Fruit fly (Drosophila melanogaster) whole organism, embryonic: ENCODE data around the gene schlank.

Experiments used
- Atf-2 ChIP-seq: fragments of 200-800 bp; sonication (Bioruptor generic); optimal IDR thresholded peaks from 2 replicates; lab custom pipeline; 2016; ENCODE audit warnings: missing biosample characterization, missing genetic modification characterization
- Atf6 ChIP-seq: fragments of 200-800 bp; sonication (Bioruptor generic); IDR thresholded peaks from 2 replicates; pipeline ENCODE4 v1.3.6; 2022; ENCODE audit warnings: missing biosample characterization, missing genetic modification characterization
- Bteb2 ChIP-seq: fragments of 200-800 bp; sonication (Bioruptor generic); optimal IDR thresholded peaks from 2 replicates; lab custom pipeline; 2016; ENCODE audit warnings: missing biosample characterization, missing genetic modification characterization
- CG1024 ChIP-seq: fragments of 200-800 bp; sonication (Bioruptor generic); IDR thresholded peaks from 2 replicates; pipeline ENCODE4 v1.3.6; 2022; ENCODE audit warnings: missing biosample characterization, missing genetic modification characterization
- CG10267 ChIP-seq: fragments of 200-800 bp; sonication (Bioruptor generic); optimal IDR thresholded peaks from 2 replicates; lab custom pipeline; 2018; ENCODE audit warnings: missing biosample characterization, mild to moderate bottlenecking, missing genetic modification characterization, moderate library complexity
- CG10543 ChIP-seq: fragments of 200-800 bp; sonication (Bioruptor generic); optimal IDR thresholded peaks from 3 replicates; lab custom pipeline; 2017; ENCODE audit warnings: missing biosample characterization, mild to moderate bottlenecking, missing genetic modification characterization, moderate library complexity
- CG11398 ChIP-seq: fragments of 200-800 bp; sonication (Bioruptor generic); optimal IDR thresholded peaks from 2 replicates; lab custom pipeline; 2016; ENCODE audit warnings: missing biosample characterization, missing genetic modification characterization
- CG11456 ChIP-seq: fragments of 200-800 bp; sonication (Bioruptor generic); IDR thresholded peaks from 3 replicates; pipeline ENCODE4 v1.3.6; 2022; ENCODE audit warnings: missing biosample characterization, missing genetic modification characterization
- CG12391 ChIP-seq: fragments of 200-800 bp; sonication (Bioruptor generic); optimal IDR thresholded peaks from 3 replicates; lab custom pipeline; 2018; ENCODE audit warnings: missing biosample characterization, mild to moderate bottlenecking, missing genetic modification characterization, moderate library complexity
- CG13894 ChIP-seq: fragments of 200-800 bp; sonication (Bioruptor generic); optimal IDR thresholded peaks from 3 replicates; lab custom pipeline; 2018; ENCODE audit warnings: missing biosample characterization, mild to moderate bottlenecking, missing genetic modification characterization, moderate library complexity
- CG15514 ChIP-seq: fragments of 200-800 bp; sonication (Bioruptor generic); optimal IDR thresholded peaks from 3 replicates; lab custom pipeline; 2017; ENCODE audit warnings: missing biosample characterization, missing genetic modification characterization, mild to moderate bottlenecking, moderate library complexity, missing genetic modification reagents
- CG17186 ChIP-seq: fragments of 200-800 bp; sonication (Bioruptor generic); optimal IDR thresholded peaks from 3 replicates; lab custom pipeline; 2017; ENCODE audit warnings: missing biosample characterization, missing genetic modification reagents, missing genetic modification characterization
- CG17385 ChIP-seq: fragments of 200-800 bp; sonication (Bioruptor generic); optimal IDR thresholded peaks from 3 replicates; lab custom pipeline; 2018; ENCODE audit warnings: missing biosample characterization, mild to moderate bottlenecking, missing genetic modification characterization
- CG18262 ChIP-seq: fragments of 200-800 bp; optimal IDR thresholded peaks from 3 replicates; lab custom pipeline; 2019; ENCODE audit warnings: missing biosample characterization, mild to moderate bottlenecking, missing genetic modification characterization, moderate library complexity
- CG2202 ChIP-seq: fragments of 200-800 bp; sonication (Bioruptor generic); optimal IDR thresholded peaks from 2 replicates; lab custom pipeline; 2018; ENCODE audit warnings: missing biosample characterization, mild to moderate bottlenecking, missing genetic modification characterization
- CG34224 ChIP-seq: fragments of 200-800 bp; sonication (Bioruptor generic); IDR thresholded peaks from 3 replicates; pipeline ENCODE4 v1.3.6; 2022; ENCODE audit warnings: missing biosample characterization, missing genetic modification characterization; ENCODE audit not compliant: partially characterized antibody
- CG42726 ChIP-seq: fragments of 200-800 bp; sonication (Bioruptor generic); IDR thresholded peaks from 2 replicates; pipeline ENCODE4 v1.3.6; 2022; ENCODE audit warnings: missing biosample characterization, missing genetic modification characterization; ENCODE audit not compliant: partially characterized antibody
- CG6854 ChIP-seq: fragments of 200-800 bp; sonication (Bioruptor generic); optimal IDR thresholded peaks from 3 replicates; lab custom pipeline; 2017; ENCODE audit warnings: missing biosample characterization, mild to moderate bottlenecking, missing genetic modification characterization
- CG7987 ChIP-seq: fragments of 200-800 bp; sonication (Bioruptor generic); optimal IDR thresholded peaks from 2 replicates; lab custom pipeline; 2018; ENCODE audit warnings: missing biosample characterization, mild to moderate bottlenecking, missing genetic modification characterization, moderate library complexity
- CG9437 ChIP-seq: fragments of 200-800 bp; sonication (Bioruptor generic); optimal IDR thresholded peaks from 2 replicates; lab custom pipeline; 2018; ENCODE audit warnings: missing biosample characterization, mild to moderate bottlenecking, missing genetic modification characterization
- CG9797 ChIP-seq: fragments of 200-800 bp; sonication (Bioruptor generic); optimal IDR thresholded peaks from 3 replicates; lab custom pipeline; 2018; ENCODE audit warnings: missing biosample characterization, mild to moderate bottlenecking, missing genetic modification characterization
- Deaf1 ChIP-seq: fragments of 200-800 bp; optimal IDR thresholded peaks from 3 replicates; lab custom pipeline; 2019; ENCODE audit warnings: missing biosample characterization, mild to moderate bottlenecking, missing genetic modification characterization, moderate library complexity
- HLH3B ChIP-seq: fragments of 200-800 bp; sonication (Bioruptor generic); IDR thresholded peaks from 2 replicates; pipeline ENCODE4 v1.3.6; 2022; ENCODE audit warnings: missing biosample characterization, missing genetic modification characterization
- Jarid2 ChIP-seq: fragments of 200-800 bp; sonication (Bioruptor generic); optimal IDR thresholded peaks from 3 replicates; lab custom pipeline; 2017; ENCODE audit warnings: mild to moderate bottlenecking, missing biosample characterization, missing genetic modification reagents, missing genetic modification characterization
- MTF-1 ChIP-seq: fragments of 200-800 bp; sonication (Bioruptor generic); optimal IDR thresholded peaks from 2 replicates; lab custom pipeline; 2018; ENCODE audit warnings: missing biosample characterization, mild to moderate bottlenecking, missing genetic modification characterization, borderline replicate concordance
- Myb ChIP-seq: fragments of 200-800 bp; sonication (Bioruptor generic); optimal IDR thresholded peaks from 2 replicates; lab custom pipeline; 2016; ENCODE audit warnings: missing biosample characterization, missing genetic modification characterization
- bbx ChIP-seq: fragments of 200-800 bp; sonication (Bioruptor generic); IDR thresholded peaks from 2 replicates; pipeline ENCODE4 v1.3.6; 2022; ENCODE audit warnings: missing biosample characterization, missing genetic modification characterization; ENCODE audit not compliant: partially characterized antibody
- bigmax ChIP-seq: fragments of 200-800 bp; sonication (Bioruptor generic); optimal IDR thresholded peaks from 2 replicates; lab custom pipeline; 2018; ENCODE audit warnings: missing biosample characterization, mild to moderate bottlenecking, missing genetic modification characterization
- chinmo ChIP-seq: fragments of 200-800 bp; sonication (Bioruptor generic); IDR thresholded peaks from 4 replicates; pipeline ENCODE4 v1.3.6; 2022; ENCODE audit warnings: missing biosample characterization, missing genetic modification characterization; ENCODE audit not compliant: partially characterized antibody
- chn ChIP-seq: fragments of 200-800 bp; sonication (Bioruptor generic); optimal IDR thresholded peaks from 2 replicates; lab custom pipeline; 2016; ENCODE audit warnings: missing biosample characterization, missing genetic modification characterization
- gcm ChIP-seq: fragments of 200-800 bp; sonication (Bioruptor generic); optimal IDR thresholded peaks from 2 replicates; lab custom pipeline; 2019; ENCODE audit warnings: missing biosample characterization, mild to moderate bottlenecking, missing genetic modification characterization, moderate library complexity
- gsb-n ChIP-seq: fragments of 200-800 bp; sonication (Bioruptor generic); optimal IDR thresholded peaks from 3 replicates; lab custom pipeline; 2018; ENCODE audit warnings: missing biosample characterization, mild to moderate bottlenecking, missing genetic modification characterization
- hth ChIP-seq: fragments of >200 bp; optimal IDR thresholded peaks from 2 replicates; lab custom pipeline; 2017; ENCODE audit warnings: inconsistent platforms
- insv ChIP-seq, 2 experiments: fragments of 200-800 bp; sonication (Bioruptor generic); optimal IDR thresholded peaks; 3 replicates each; lab custom pipeline; 2016 to 2018; ENCODE audit warnings: missing biosample characterization in 2 of 2, missing genetic modification characterization in 2 of 2
- kay ChIP-seq: fragments of 200-800 bp; sonication (Bioruptor generic); optimal IDR thresholded peaks from 2 replicates; lab custom pipeline; 2016; ENCODE audit warnings: missing biosample characterization, missing genetic modification characterization
- lilli ChIP-seq: fragments of 200-800 bp; sonication (Bioruptor generic); optimal IDR thresholded peaks from 3 replicates; lab custom pipeline; 2016; ENCODE audit warnings: missing biosample characterization, missing genetic modification characterization
- maf-S ChIP-seq: fragments of 200-800 bp; sonication (Bioruptor generic); optimal IDR thresholded peaks from 2 replicates; lab custom pipeline; 2016; ENCODE audit warnings: missing biosample characterization, missing genetic modification characterization
- mld ChIP-seq: fragments of 200-800 bp; sonication (Bioruptor generic); IDR thresholded peaks from 3 replicates; pipeline ENCODE4 v1.3.6; 2022; ENCODE audit warnings: missing biosample characterization, missing genetic modification characterization; ENCODE audit not compliant: partially characterized antibody
- nerfin-2 ChIP-seq: fragments of 200-800 bp; sonication (Bioruptor generic); IDR thresholded peaks from 2 replicates; pipeline ENCODE4 v1.3.6; 2022; ENCODE audit warnings: missing biosample characterization, missing genetic modification characterization; ENCODE audit not compliant: partially characterized antibody
- phol ChIP-seq: fragments of 200-800 bp; sonication (Bioruptor generic); optimal IDR thresholded peaks from 3 replicates; lab custom pipeline; 2018; ENCODE audit warnings: missing biosample characterization, mild to moderate bottlenecking, missing genetic modification characterization, moderate library complexity
- sens-2 ChIP-seq: fragments of 200-800 bp; sonication (Bioruptor generic); IDR thresholded peaks from 2 replicates; pipeline ENCODE4 v1.3.6; 2022; ENCODE audit warnings: missing biosample characterization, missing genetic modification characterization
- tna ChIP-seq: fragments of 200-800 bp; sonication (Bioruptor generic); IDR thresholded peaks from 2 replicates; pipeline ENCODE4 v1.3.6; 2022; ENCODE audit warnings: missing biosample characterization, missing genetic modification characterization; ENCODE audit not compliant: partially characterized antibody
- trem ChIP-seq: fragments of 200-800 bp; optimal IDR thresholded peaks from 3 replicates; lab custom pipeline; 2019; ENCODE audit warnings: missing biosample characterization, mild to moderate bottlenecking, missing genetic modification characterization, moderate library complexity
- tup ChIP-seq: fragments of 200-800 bp; sonication (Bioruptor generic); optimal IDR thresholded peaks from 2 replicates; lab custom pipeline; 2016; ENCODE audit warnings: missing biosample characterization, mild to moderate bottlenecking, missing genetic modification characterization, moderate library complexity
- twi ChIP-seq: fragments of 200-800 bp; optimal IDR thresholded peaks from 2 replicates; lab custom pipeline; 2019; ENCODE audit warnings: missing biosample characterization, mild to moderate bottlenecking, missing genetic modification characterization, moderate library complexity
- vfl ChIP-seq: fragments of 200-800 bp; sonication (Bioruptor generic); optimal IDR thresholded peaks from 2 replicates; lab custom pipeline; 2016; ENCODE audit warnings: missing biosample characterization, missing genetic modification characterization
- wdn ChIP-seq: fragments of 200-800 bp; sonication (Bioruptor generic); IDR thresholded peaks from 2 replicates; pipeline ENCODE4 v1.3.6; 2022; ENCODE audit warnings: missing biosample characterization, missing genetic modification characterization

The schlank gene

DNA sequence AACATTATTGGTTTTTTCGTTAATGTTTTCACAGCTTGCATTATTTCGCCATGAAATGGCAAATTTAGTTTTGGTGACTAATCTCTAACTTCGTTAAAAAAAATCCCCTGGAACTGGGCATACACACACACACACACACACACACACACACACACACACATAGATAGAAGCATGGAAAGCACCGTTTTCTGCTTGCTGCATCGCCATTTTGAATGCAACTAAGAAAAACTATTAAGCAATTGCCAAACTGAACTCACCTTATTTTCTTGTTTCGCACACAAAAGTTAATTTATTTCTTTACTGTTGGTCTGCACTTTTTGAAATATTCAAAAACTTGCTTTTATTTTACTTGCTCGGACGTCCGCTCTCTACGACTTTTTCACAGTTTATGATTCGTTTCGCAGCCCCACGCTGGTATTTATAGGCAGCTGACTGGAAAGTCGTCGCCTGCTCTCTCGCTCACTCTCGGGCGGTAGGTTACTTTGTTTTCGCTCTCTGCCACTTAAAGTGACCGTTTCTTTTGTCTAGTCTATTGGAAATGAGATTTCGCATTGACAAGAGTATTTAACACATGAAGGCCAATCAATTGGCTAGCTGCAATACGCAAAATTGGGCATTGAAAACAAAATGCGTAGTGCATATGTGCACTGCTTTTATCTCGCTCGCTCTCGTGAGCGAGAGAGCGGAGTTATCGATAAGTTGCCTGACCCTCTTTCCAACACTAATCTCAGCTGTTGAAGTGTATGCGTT lies 12.0 kb upstream of the schlank start (continued):
- peak; percentile 58 for TF ChIP-seq Deaf1 (tag; lab: Kevin White, UChicago)
- TF ChIP-seq chinmo (GFP tag; lab: Robert Waterston, UW) = 0 out of 4 replicates have a peak, but pooled peaks have one; percentile 62
- TF ChIP-seq CG10267 (tag; lab: Kevin White, UChicago) = peak; percentile 94
- TF ChIP-seq Jarid2 (GFP tag; lab: Kevin White, UChicago) = peak; percentile 79
- peak; percentile 58 for TF ChIP-seq CG10543 (GFP tag; lab: Kevin White, UChicago)
- peak; percentile 1 for TF ChIP-seq chn
- no peak for TF ChIP-seq nerfin-2 (GFP tag; lab: Robert Waterston, UW)
- TF ChIP-seq CG42726 = peak; percentile 49
- TF ChIP-seq Atf-2 (GFP tag; lab: Kevin White, UChicago) = peak; percentile 33
- peak; percentile 27 for TF ChIP-seq trem
- TF ChIP-seq twi = peak; percentile 55
- peak; percentile 33 for TF ChIP-seq phol (tag; lab: Kevin White, UChicago)
- TF ChIP-seq bigmax (GFP tag; lab: Kevin White, UChicago) = no peak
- TF ChIP-seq CG9797 (GFP tag; lab: Kevin White, UChicago) = peak; percentile 44
- TF ChIP-seq Myb = peak; percentile 38
- 0 out of 2 replicates have a peak, but pooled peaks have one; percentile 16 for TF ChIP-seq HLH3B (GFP tag; lab: Robert Waterston, UW)
- no peak for TF ChIP-seq wdn (GFP tag; lab: Robert Waterston, UW)
- peak; percentile 19 for TF ChIP-seq CG7987 (GFP tag; lab: Kevin White, UChicago)
- 0 out of 2 replicates have a peak, but pooled peaks have one; percentile 30 for TF ChIP-seq tna (GFP tag; lab: Robert Waterston, UW)
- TF ChIP-seq tup (GFP tag; lab: Kevin White, UChicago) = no peak
- TF ChIP-seq CG1024 (GFP tag; lab: Robert Waterston, UW) = peak; percentile 24; the same call in 1 of the 2 replicates
- TF ChIP-seq Bteb2 (GFP tag; lab: Kevin White, UChicago) = no peak
- no peak for TF ChIP-seq hth (lab: Kevin White, UChicago)
- 0 out of 3 replicates have a peak, but pooled peaks have one; percentile 12 for TF ChIP-seq CG34224 (GFP tag; lab: Robert Waterston, UW)
- peak; percentile 1 for TF ChIP-seq maf-S (GFP tag; lab: Kevin White, UChicago)
- TF ChIP-seq CG11398 (GFP tag; lab: Kevin White, UChicago) = peak; percentile 46
- peak; percentile 6 for TF ChIP-seq CG12391 (tag; lab: Kevin White, UChicago)
- no peak for TF ChIP-seq vfl (GFP tag; lab: Kevin White, UChicago)
- TF ChIP-seq CG17186 (GFP tag; lab: Kevin White, UChicago) = no peak
- 0 out of 2 replicates have a peak, but pooled peaks have one; percentile 29 for TF ChIP-seq Atf6 (GFP tag; lab: Robert Waterston, UW)
- peak; percentile 89 for TF ChIP-seq gsb-n (tag; lab: Kevin White, UChicago)
- TF ChIP-seq CG2202 (tag; lab: Kevin White, UChicago) = no peak
- peak in 1 of 2 experiments; percentile 49 for TF ChIP-seq insv (GFP tag; optimal IDR thresholded peaks at IDR 0.05; lab: Kevin White, UChicago)
- peak; percentile 10 for TF ChIP-seq gcm (GFP tag; lab: Kevin White, UChicago)
- peak; percentile 53 for TF ChIP-seq CG17385 (GFP tag; lab: Kevin White, UChicago)
- no peak for TF ChIP-seq sens-2 (GFP tag; lab: Robert Waterston, UW)
- TF ChIP-seq CG6854 (GFP tag; lab: Kevin White, UChicago) = peak; percentile 3
- peak; percentile 45; the same call in 1 of the 3 replicates for TF ChIP-seq CG11456 (GFP tag; lab: Robert Waterston, UW)
- TF ChIP-seq bbx = peak; percentile 37; the same call in 1 of the 2 replicates
- peak; percentile 18 for TF ChIP-seq CG9437 (GFP tag; lab: Kevin White, UChicago)
- peak; percentile 24 for TF ChIP-seq CG15514 (GFP tag; lab: Kevin White, UChicago)
- TF ChIP-seq kay (GFP tag; lab: Kevin White, UChicago) = peak; percentile 36
- TF ChIP-seq mld = no peak
- peak; percentile 29 for TF ChIP-seq lilli (GFP tag; lab: Kevin White, UChicago)
- TF ChIP-seq CG13894 (tag; lab: Kevin White, UChicago) = peak; percentile 17
- peak; percentile 18 for TF ChIP-seq MTF-1 (GFP tag; lab: Kevin White, UChicago)
- TF ChIP-seq CG18262 (tag; lab: Kevin White, UChicago) = no peak
